Fruit fly (Drosophila melanogaster) S2 (cell line): Measurements from ENCODE around the gene CG43843.

ENCODE experiments used
- CG8478 ChIP-seq: fragments of >200 bp; optimal IDR thresholded peaks from 2 replicates; lab custom pipeline; 2018
- CTCF ChIP-seq, 2 experiments: fragments of >200 bp; optimal IDR thresholded peaks; 2 replicates each; lab custom pipeline; 2018

DNA sequence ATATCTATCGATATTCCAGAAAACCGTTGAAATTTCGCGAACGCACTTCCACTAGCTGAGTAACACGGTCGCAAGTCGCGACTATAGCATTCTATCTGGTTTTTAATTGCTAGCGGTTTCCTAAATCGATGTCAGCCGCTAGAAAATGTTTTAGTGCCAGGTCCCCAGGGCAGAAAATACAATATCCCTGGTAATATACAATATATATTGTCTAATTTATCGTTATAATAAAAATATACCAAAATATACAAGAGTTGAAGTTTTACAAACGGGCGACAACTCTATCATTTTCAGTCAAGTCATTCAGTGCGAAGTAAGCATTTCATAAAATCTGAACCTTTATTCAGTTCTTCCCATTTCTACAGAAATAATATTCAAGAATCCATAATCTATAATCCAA lies 45.1 kb downstream of the CG43843 start, which contains the start of gene CG15056:
- TF ChIP-seq CG8478 (lab: Kevin White, UChicago) (no peak), CTCF (optimal IDR thresholded peaks at IDR 0.05; lab: Kevin White, UChicago) (no peak)
